Fruit fly (Drosophila melanogaster): Measurements from ENCODE around the gene CG32284.

The CG32284 gene

DNA sequence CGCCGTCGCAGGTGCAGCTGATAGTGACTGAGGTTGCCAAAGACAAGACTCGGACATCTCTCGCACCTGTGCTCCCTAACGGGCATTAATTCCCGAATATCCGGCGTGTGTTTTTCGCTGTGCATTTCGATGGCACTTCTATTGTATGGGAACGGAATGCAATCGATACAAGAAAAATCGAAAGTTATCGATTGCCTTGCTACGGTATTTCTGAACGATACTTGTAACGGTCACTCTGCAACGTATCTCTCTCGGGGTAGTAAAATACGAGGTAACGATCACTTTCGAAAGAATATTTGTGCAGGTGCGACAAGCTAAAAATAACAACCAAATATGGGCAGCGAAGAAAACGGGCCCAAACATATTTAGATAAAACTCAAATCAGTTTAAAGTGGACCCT, 21.5 kb upstream of the CG32284 start, which contains the start of gene CG32280 (continued):
- TF ChIP-seq Sox102F (GFP tag; optimal IDR thresholded peaks at IDR 0.05) (no peak), gsb-n (tag; optimal IDR thresholded peaks at IDR 0.05) (no peak), HLHmδ (GFP tag; optimal IDR thresholded peaks at IDR 0.05) (peak; percentile 69), CG14441 (GFP tag; IDR thresholded peaks at IDR 0.05) (peak; percentile 46; the same call in 1 of the 2 replicates), Ssrp (tag; optimal IDR thresholded peaks at IDR 0.05) (no peak), trh (GFP tag; optimal IDR thresholded peaks at IDR 0.05) (no peak), Dek (tag; optimal IDR thresholded peaks at IDR 0.05) (no peak), CG4820 (GFP tag; optimal IDR thresholded peaks at IDR 0.05) (no peak), HLH4C (GFP tag; IDR thresholded peaks at IDR 0.05; ENCODE audit: partially characterized antibody) (peak; percentile 86), Dref (GFP tag; IDR thresholded peaks at IDR 0.05) (peak; percentile 96), CG4617 (GFP tag; optimal IDR thresholded peaks at IDR 0.05; ENCODE audit: borderline replicate concordance) (peak; percentile 52), ERR (GFP tag; optimal IDR thresholded peaks at IDR 0.05) (peak; percentile 5), CG3281 (GFP tag; optimal IDR thresholded peaks at IDR 0.05) (peak; percentile 24), tgo (GFP tag; IDR thresholded peaks at IDR 0.05) (no peak), CG10366 (GFP tag; IDR thresholded peaks at IDR 0.05) (no peak), CG6272 (GFP tag; IDR thresholded peaks at IDR 0.05) (0 out of 2 replicates have a peak, but pooled peaks have one; percentile 36), ci (GFP tag; IDR thresholded peaks at IDR 0.05) (peak; percentile 68; the same call in 1 of the 3 replicates), Camta (GFP tag; optimal IDR thresholded peaks at IDR 0.05) (no peak), Myb (GFP tag; optimal IDR thresholded peaks at IDR 0.05) (peak; percentile 82), CG11247 (GFP tag; IDR thresholded peaks at IDR 0.05) (no peak), z (GFP tag; IDR thresholded peaks at IDR 0.05) (no peak), MBD-R2 (GFP tag; IDR thresholded peaks at IDR 0.05) (peak; percentile 82), bsh (GFP tag; optimal IDR thresholded peaks at IDR 0.05) (no peak), CG15601 (tag; optimal IDR thresholded peaks at IDR 0.05) (no peak), chm (GFP tag; IDR thresholded peaks at IDR 0.05) (peak; percentile 40; the same call in 1 of the 2 replicates), maf-S (GFP tag; optimal IDR thresholded peaks at IDR 0.05) (no peak), Hr51 (GFP tag; optimal IDR thresholded peaks at IDR 0.05) (no peak), Trl (optimal IDR thresholded peaks at IDR 0.05) (no peak), Trl (GFP tag; optimal IDR thresholded peaks at IDR 0.05) (peak; percentile 15), fd3F (GFP tag; optimal IDR thresholded peaks at IDR 0.05) (no peak), crp (GFP tag; optimal IDR thresholded peaks at IDR 0.05) (no peak), CG2199 (GFP tag; IDR thresholded peaks at IDR 0.05) (0 out of 3 replicates have a peak, but pooled peaks have one; percentile 6), gt (GFP tag; IDR thresholded peaks at IDR 0.05) (no peak), mam (GFP tag; optimal IDR thresholded peaks at IDR 0.05) (peak; percentile 48), hkb (optimal IDR thresholded peaks at IDR 0.05) (no peak), hkb (GFP tag; IDR thresholded peaks at IDR 0.05) (no peak), CG6813 (GFP tag; optimal IDR thresholded peaks at IDR 0.05) (peak; percentile 29), Gug (GFP tag; IDR thresholded peaks at IDR 0.05) (peak; percentile 45; the same call in 2 of the 4 replicates), CG1024 (GFP tag; IDR thresholded peaks at IDR 0.05) (no peak), cg (GFP tag; optimal IDR thresholded peaks at IDR 0.05) (no peak), dysf (GFP tag; IDR thresholded peaks at IDR 0.05) (peak; percentile 35; the same call in 1 of the 3 replicates), Nf-YC (tag; optimal IDR thresholded peaks at IDR 0.05) (peak; percentile 20), Ets65A (GFP tag) (no peak), CG8924 (tag; optimal IDR thresholded peaks at IDR 0.05) (peak; percentile 47), CG17186 (GFP tag; optimal IDR thresholded peaks at IDR 0.05) (peak; percentile 4), pan (optimal IDR thresholded peaks at IDR 0.05) (no peak), pan (GFP tag; optimal IDR thresholded peaks at IDR 0.05 in 1 of 2, IDR thresholded peaks at IDR 0.05 in 1 of 2) (no peak), CG32532 (GFP tag; IDR thresholded peaks at IDR 0.05) (peak; percentile 32; the same call in 1 of the 2 replicates), caup (GFP tag; optimal IDR thresholded peaks at IDR 0.05; ENCODE audit: severe bottlenecking) (peak; percentile 50), NC2β (GFP tag; optimal IDR thresholded peaks at IDR 0.05) (peak; percentile 33), Dp (GFP tag; optimal IDR thresholded peaks at IDR 0.05) (peak; percentile 28)

Measured in whole organism, embryonic.